Fruit fly (Drosophila melanogaster) Kc167 (cell line): ENCODE data around the gene msopa.

Experiments
- Myc ChIP-seq: fragments of >200 bp; optimal IDR thresholded peaks from 2 replicates; lab custom pipeline; 2017; ENCODE audit warnings: missing external identifiers
- Sin3A ChIP-seq: fragments of >200 bp; optimal IDR thresholded peaks from 2 replicates; lab custom pipeline; 2018; ENCODE audit warnings: missing external identifiers
- h ChIP-seq: fragments of >200 bp; optimal IDR thresholded peaks from 3 replicates; lab custom pipeline; 2018; ENCODE audit warnings: missing external identifiers
- insv ChIP-seq: fragments of >200 bp; optimal IDR thresholded peaks from 3 replicates; lab custom pipeline; 2018; ENCODE audit warnings: missing external identifiers
- psq ChIP-seq: fragments of >200 bp; optimal IDR thresholded peaks from 2 replicates; lab custom pipeline; 2017; ENCODE audit warnings: missing external identifiers
- ttk ChIP-seq: sonication (Bioruptor generic); optimal IDR thresholded peaks from 2 replicates; lab custom pipeline; 2017; ENCODE audit warnings: missing external identifiers

dm6 chr3L:22132726-22133125, 50.2 kb downstream of the msopa start:
- no peak for TF ChIP-seq ttk (lab: Kevin White, UChicago)
- TF ChIP-seq Myc (lab: Kevin White, UChicago), result no peak
- no peak for TF ChIP-seq h (lab: Kevin White, UChicago)
- no peak for TF ChIP-seq insv (lab: Kevin White, UChicago)
- TF ChIP-seq psq (lab: Kevin White, UChicago), result no peak
- TF ChIP-seq Sin3A (lab: Kevin White, UChicago), result no peak
